Worm (Caenorhabditis elegans) whole organism, L3 larva: ENCODE results near the gene sam-10.

ENCODE experiments used
- egl-27 ChIP-seq: sonication (generic microtip); optimal IDR thresholded peaks from 4 replicates; lab custom pipeline; 2017; ENCODE audit warnings: missing biosample characterization, missing genetic modification reagents, missing genetic modification characterization
- jun-1 ChIP-seq: fragments of 150-350 bp; optimal IDR thresholded peaks from 2 replicates; lab custom pipeline; 2014; ENCODE audit warnings: missing biosample characterization, missing genetic modification reagents, missing genetic modification characterization
- mdl-1 ChIP-seq: fragments of 150-350 bp; optimal IDR thresholded peaks from 2 replicates; lab custom pipeline; 2014; ENCODE audit warnings: missing biosample characterization, missing genetic modification characterization
- nhr-28 ChIP-seq: fragments of 150-350 bp; optimal IDR thresholded peaks from 2 replicates; lab custom pipeline; 2014; ENCODE audit warnings: missing biosample characterization, missing genetic modification characterization
- nhr-67 ChIP-seq: fragments of 150-350 bp; optimal IDR thresholded peaks from 2 replicates; lab custom pipeline; 2014; ENCODE audit warnings: missing biosample characterization, missing genetic modification characterization
- pha-4 ChIP-seq: fragments of 150-350 bp; optimal IDR thresholded peaks from 2 replicates; lab custom pipeline; 2014; ENCODE audit warnings: missing biosample characterization, missing genetic modification reagents, missing genetic modification characterization
- tbx-2 ChIP-seq: sonication (generic microtip); optimal IDR thresholded peaks from 2 replicates; lab custom pipeline; 2016; ENCODE audit warnings: mild to moderate bottlenecking, missing genetic modification characterization, missing compliant biosample characterization
- unc-39 ChIP-seq: sonication (generic microtip); optimal IDR thresholded peaks from 4 replicates; lab custom pipeline; 2017; ENCODE audit warnings: missing biosample characterization, missing genetic modification characterization
- ztf-4 ChIP-seq: fragments of 150-350 bp; optimal IDR thresholded peaks from 2 replicates; lab custom pipeline; 2014; ENCODE audit warnings: missing biosample characterization, missing genetic modification characterization

DNA sequence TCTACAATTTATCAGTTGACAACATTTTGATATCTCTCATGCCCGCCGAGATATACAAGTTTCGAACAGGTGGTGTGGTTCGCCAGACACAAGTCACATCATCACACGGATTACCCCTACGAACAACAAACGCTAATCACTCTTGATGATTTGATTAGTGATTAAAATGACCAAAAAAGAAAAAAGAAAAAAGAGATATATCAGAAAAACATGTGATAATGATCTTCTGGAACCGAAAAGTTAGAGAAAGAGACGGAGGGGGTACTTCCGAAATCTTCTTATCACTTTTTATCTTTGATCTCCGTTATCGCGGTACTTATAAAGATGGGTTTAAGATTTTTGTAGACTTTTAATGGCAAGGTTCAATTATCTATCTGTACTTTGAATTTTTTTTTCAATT is 37.4 kb downstream of the sam-10 start:
- TF ChIP-seq pha-4 (no peak), mdl-1 (tag; lab: Kevin White, UChicago) (no peak), tbx-2 (tag; lab: Kevin White, UChicago) (no peak), jun-1 (tag; lab: Kevin White, UChicago) (no peak), ztf-4 (no peak), egl-27 (tag; lab: Kevin White, UChicago) (no peak), nhr-67 (tag; lab: Kevin White, UChicago) (no peak), unc-39 (tag; lab: Kevin White, UChicago) (no peak), nhr-28 (tag; lab: Kevin White, UChicago) (no peak)
